Worm (Caenorhabditis elegans) whole organism, L3 larva: ENCODE measurements around the gene abhd-5.2.

Experiments used
- R02D3.7 ChIP-seq: fragments of 150-350 bp; optimal IDR thresholded peaks from 2 replicates; lab custom pipeline; 2014; ENCODE audit warnings: missing biosample characterization, missing genetic modification characterization
- ZK546.5 ChIP-seq: sonication (generic microtip); optimal IDR thresholded peaks from 2 replicates; lab custom pipeline; 2017; ENCODE audit warnings: missing biosample characterization, missing genetic modification characterization
- ama-1 ChIP-seq: fragments of 150-350 bp; optimal IDR thresholded peaks from 2 replicates; lab custom pipeline; 2018
- ceh-16 ChIP-seq: sonication (generic microtip); optimal IDR thresholded peaks from 2 replicates; lab custom pipeline; 2017; ENCODE audit warnings: missing biosample characterization, missing genetic modification characterization
- ceh-82 ChIP-seq: fragments of 150-350 bp; optimal IDR thresholded peaks from 2 replicates; lab custom pipeline; 2014; ENCODE audit warnings: missing biosample characterization, missing genetic modification characterization
- ceh-9 ChIP-seq: sonication (generic microtip); optimal IDR thresholded peaks from 2 replicates; lab custom pipeline; 2018; ENCODE audit warnings: missing biosample characterization, missing genetic modification characterization
- daf-12 ChIP-seq: fragments of 150-350 bp; optimal IDR thresholded peaks from 2 replicates; lab custom pipeline; 2014; ENCODE audit warnings: missing biosample characterization, missing genetic modification reagents, missing genetic modification characterization
- egl-5 ChIP-seq: fragments of 150-350 bp; optimal IDR thresholded peaks from 2 replicates; lab custom pipeline; 2017; ENCODE audit warnings: missing biosample characterization, missing genetic modification reagents, missing genetic modification characterization, inconsistent platforms
- elt-2 ChIP-seq: sonication (generic microtip); optimal IDR thresholded peaks from 2 replicates; lab custom pipeline; 2016; ENCODE audit warnings: missing genetic modification reagents, mild to moderate bottlenecking, missing genetic modification characterization, missing compliant biosample characterization
- elt-3 ChIP-seq, 3 experiments: fragments of 150-350 bp in 1 of 3; sonication (generic microtip) in 2 of 3; optimal IDR thresholded peaks; 2 replicates in 2 of 3; 4 replicates in 1 of 3; lab custom pipeline; 2014 to 2017; ENCODE audit warnings: missing biosample characterization in 3 of 3, missing genetic modification characterization in 3 of 3
- eor-1 ChIP-seq, 2 experiments: fragments of 150-350 bp; optimal IDR thresholded peaks; 2 replicates each; lab custom pipeline; 2014 to 2018; ENCODE audit warnings: missing biosample characterization in 2 of 2, missing genetic modification characterization in 2 of 2
- fkh-10 ChIP-seq: sonication (generic microtip); optimal IDR thresholded peaks from 2 replicates; lab custom pipeline; 2017; ENCODE audit warnings: missing biosample characterization, missing genetic modification reagents, missing genetic modification characterization
- fkh-2 ChIP-seq: fragments of 150-350 bp; optimal IDR thresholded peaks from 2 replicates; lab custom pipeline; 2014; ENCODE audit warnings: missing biosample characterization, missing genetic modification reagents, missing genetic modification characterization
- fos-1 ChIP-seq: fragments of 150-350 bp; optimal IDR thresholded peaks from 2 replicates; lab custom pipeline; 2014; ENCODE audit warnings: missing biosample characterization, missing genetic modification characterization
- hmg-11 ChIP-seq: sonication (generic microtip); optimal IDR thresholded peaks from 2 replicates; lab custom pipeline; 2016; ENCODE audit warnings: missing genetic modification characterization, missing compliant biosample characterization
- jun-1 ChIP-seq: fragments of 150-350 bp; optimal IDR thresholded peaks from 2 replicates; lab custom pipeline; 2014; ENCODE audit warnings: missing biosample characterization, missing genetic modification reagents, missing genetic modification characterization
- lin-15B ChIP-seq: fragments of 150-350 bp; optimal IDR thresholded peaks from 2 replicates; lab custom pipeline; 2014; ENCODE audit warnings: missing biosample characterization, missing genetic modification characterization
- lin-39 ChIP-seq: fragments of 150-350 bp; optimal IDR thresholded peaks from 2 replicates; lab custom pipeline; 2018; ENCODE audit warnings: missing biosample characterization, missing genetic modification reagents, missing genetic modification characterization
- lsy-12 ChIP-seq: sonication (generic microtip); optimal IDR thresholded peaks from 2 replicates; lab custom pipeline; 2016; ENCODE audit warnings: mild to moderate bottlenecking, missing genetic modification characterization, missing compliant biosample characterization
- mdl-1 ChIP-seq: fragments of 150-350 bp; optimal IDR thresholded peaks from 2 replicates; lab custom pipeline; 2014; ENCODE audit warnings: missing biosample characterization, missing genetic modification characterization
- nfya-1 ChIP-seq: sonication (generic microtip); optimal IDR thresholded peaks from 2 replicates; lab custom pipeline; 2017; ENCODE audit warnings: missing genetic modification characterization, mild to moderate bottlenecking, missing compliant biosample characterization, antibody characterized with exemption, moderate library complexity; ENCODE audit not compliant: insufficient read depth
- nhr-23 ChIP-seq: fragments of 150-350 bp; optimal IDR thresholded peaks from 2 replicates; lab custom pipeline; 2014; ENCODE audit warnings: missing biosample characterization, missing genetic modification reagents, missing genetic modification characterization
- nhr-237 ChIP-seq: fragments of 150-350 bp; optimal IDR thresholded peaks from 2 replicates; lab custom pipeline; 2014; ENCODE audit warnings: missing biosample characterization, missing genetic modification characterization
- nhr-25 ChIP-seq: sonication (generic microtip); optimal IDR thresholded peaks from 2 replicates; lab custom pipeline; 2017; ENCODE audit warnings: missing biosample characterization, missing genetic modification characterization
- nhr-67 ChIP-seq: fragments of 150-350 bp; optimal IDR thresholded peaks from 2 replicates; lab custom pipeline; 2014; ENCODE audit warnings: missing biosample characterization, missing genetic modification characterization
- nhr-77 ChIP-seq: fragments of 150-350 bp; optimal IDR thresholded peaks from 2 replicates; lab custom pipeline; 2014; ENCODE audit warnings: missing biosample characterization, missing genetic modification characterization
- pha-4 ChIP-seq: fragments of 150-350 bp; optimal IDR thresholded peaks from 2 replicates; lab custom pipeline; 2014; ENCODE audit warnings: missing biosample characterization, missing genetic modification reagents, missing genetic modification characterization
- pqm-1 ChIP-seq: fragments of 150-350 bp; optimal IDR thresholded peaks from 2 replicates; lab custom pipeline; 2017; ENCODE audit warnings: missing biosample characterization, missing genetic modification characterization, inconsistent platforms
- skn-1 ChIP-seq: fragments of 150-350 bp; optimal IDR thresholded peaks from 2 replicates; lab custom pipeline; 2014; ENCODE audit warnings: missing biosample characterization, missing genetic modification characterization
- snpc-4 ChIP-seq: fragments of 150-350 bp; optimal IDR thresholded peaks from 2 replicates; lab custom pipeline; 2014; ENCODE audit warnings: missing biosample characterization, missing genetic modification characterization
- tbx-2 ChIP-seq: sonication (generic microtip); optimal IDR thresholded peaks from 2 replicates; lab custom pipeline; 2016; ENCODE audit warnings: mild to moderate bottlenecking, missing genetic modification characterization, missing compliant biosample characterization
- unc-39 ChIP-seq: sonication (generic microtip); optimal IDR thresholded peaks from 4 replicates; lab custom pipeline; 2017; ENCODE audit warnings: missing biosample characterization, missing genetic modification characterization
- unc-62 ChIP-seq: fragments of 150-350 bp; sonication (generic microtip); optimal IDR thresholded peaks from 4 replicates; lab custom pipeline; 2014; ENCODE audit warnings: missing biosample characterization, missing genetic modification reagents, missing genetic modification characterization
- ztf-4 ChIP-seq: fragments of 150-350 bp; optimal IDR thresholded peaks from 2 replicates; lab custom pipeline; 2014; ENCODE audit warnings: missing biosample characterization, missing genetic modification characterization

Gene abhd-5.2

DNA sequence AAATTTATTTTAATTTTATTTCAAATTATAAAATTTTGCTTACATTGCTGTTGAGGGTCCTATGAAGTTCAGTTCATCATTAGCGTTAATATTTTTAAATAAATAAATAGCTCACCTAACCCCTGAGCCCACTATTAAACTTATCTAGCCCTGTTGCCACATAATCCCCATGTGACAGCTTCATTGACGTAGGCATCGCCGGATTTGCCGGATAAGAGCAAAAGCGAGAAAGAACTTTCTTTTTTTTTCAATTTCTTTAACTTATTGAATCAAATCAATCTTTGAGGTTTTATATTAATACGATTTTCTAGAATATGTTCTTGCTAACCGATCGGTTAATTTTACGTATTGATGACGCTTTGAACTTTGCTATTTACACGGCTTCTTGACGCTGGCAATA is 7.5 kb downstream of the abhd-5.2 start:
- TF ChIP-seq lin-39 (tag; lab: Kevin White, UChicago): no peak
- TF ChIP-seq elt-3 (tag; optimal IDR thresholded peaks at IDR 0.05; lab: Kevin White, UChicago): no peak
- no peak for TF ChIP-seq mdl-1 (tag; lab: Kevin White, UChicago)
- no peak for TF ChIP-seq R02D3.7 (tag; lab: Kevin White, UChicago)
- TF ChIP-seq elt-2: no peak
- TF ChIP-seq egl-5 (tag; lab: Kevin White, UChicago): no peak
- TF ChIP-seq, all 47 proteins: peak for 0

DNA sequence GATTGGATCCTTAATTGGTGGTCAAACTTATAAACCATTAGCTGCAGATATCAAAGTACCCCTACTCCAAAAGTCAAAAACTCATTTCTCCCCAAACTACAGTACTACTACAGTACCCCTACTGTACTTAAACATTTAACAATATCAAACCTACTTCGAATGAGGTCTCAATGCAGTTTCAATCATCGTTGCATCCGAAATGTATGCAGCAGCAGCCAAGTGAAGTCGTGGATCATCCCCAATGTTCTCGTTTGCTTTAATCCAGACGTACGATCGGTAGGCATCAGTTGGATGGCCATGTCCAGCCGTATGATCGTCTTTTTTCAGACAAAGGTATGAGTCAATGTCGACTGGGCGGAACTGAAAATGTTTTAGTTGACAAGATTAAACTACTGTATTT is 13.1 kb downstream of the abhd-5.2 start:
- TF ChIP-seq tbx-2 (no peak), ceh-9 (tag; lab: Kevin White, UChicago) (no peak), nhr-237 (tag; lab: Kevin White, UChicago) (no peak), ztf-4 (no peak), jun-1 (tag; lab: Kevin White, UChicago) (no peak), pqm-1 (tag; lab: Kevin White, UChicago) (no peak), fkh-10 (GFP tag; lab: Kevin White, UChicago) (no peak), eor-1 (tag; optimal IDR thresholded peaks at IDR 0.05; lab: Kevin White, UChicago) (no peak), snpc-4 (tag; lab: Kevin White, UChicago) (no peak), elt-3 (tag; optimal IDR thresholded peaks at IDR 0.05; lab: Kevin White, UChicago) (no peak), skn-1 (no peak)
- TF ChIP-seq, all 47 proteins: peak for 0

DNA sequence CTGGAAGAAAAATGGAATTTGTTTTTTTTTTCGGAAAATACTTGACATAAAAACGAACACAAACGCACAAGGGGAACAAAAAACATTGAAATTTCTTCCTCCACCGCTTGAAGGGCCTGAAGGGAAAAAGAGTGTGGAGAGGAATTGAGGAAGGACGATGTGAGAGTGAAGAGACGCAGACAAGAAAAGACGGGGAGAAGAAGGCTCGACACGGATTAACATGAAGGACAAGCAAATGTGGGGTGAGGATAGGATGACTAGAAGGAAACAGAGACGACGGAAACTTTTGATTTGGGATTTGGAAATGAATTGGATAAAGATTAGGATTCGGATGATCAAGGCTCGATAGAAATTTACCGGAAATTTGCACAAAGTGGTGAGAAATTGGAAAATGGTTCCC is 16.0 kb downstream of the abhd-5.2 start:
- TF ChIP-seq ceh-82 (tag; lab: Kevin White, UChicago) (no peak), lsy-12 (tag; lab: Kevin White, UChicago) (no peak), snpc-4 (tag; lab: Kevin White, UChicago) (no peak), ceh-9 (tag; lab: Kevin White, UChicago) (no peak), pha-4 (tag; lab: Kevin White, UChicago) (no peak), R02D3.7 (tag; lab: Kevin White, UChicago) (no peak), ama-1 (lab: Kevin White, UChicago) (no peak), nhr-23 (tag; lab: Kevin White, UChicago) (peak; percentile 1), nfya-1 (tag; lab: Kevin White, UChicago) (peak; percentile 53), lin-15B (no peak), nhr-25 (tag; lab: Kevin White, UChicago) (peak; percentile 7), hmg-11 (tag; lab: Kevin White, UChicago) (peak; percentile 30), fkh-2 (tag; lab: Kevin White, UChicago) (no peak), elt-3 (tag; optimal IDR thresholded peaks at IDR 0.05; lab: Kevin White, UChicago) (no peak)

DNA sequence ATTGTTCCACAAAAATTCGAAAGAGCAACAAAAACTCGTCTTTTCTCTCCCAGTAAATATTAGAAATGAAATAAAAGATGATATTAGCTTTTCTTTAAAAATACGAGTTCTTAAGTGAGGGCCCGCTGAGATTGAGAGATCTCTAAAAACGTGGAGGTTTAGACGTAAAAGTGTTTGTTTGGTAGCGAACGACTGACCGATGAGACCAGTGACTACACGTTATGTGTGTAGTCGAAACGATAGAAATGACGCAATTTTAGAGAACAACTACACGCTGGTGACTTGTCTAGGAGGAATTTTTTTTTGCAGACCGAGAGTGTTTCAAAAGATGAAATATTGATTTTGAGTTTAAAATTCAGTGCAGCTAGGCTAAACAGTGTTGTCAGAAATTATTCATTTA is 18.3 kb downstream of the abhd-5.2 start, which contains the start of gene C37H5.13:
C37H5.13 (minus strand) TSS at position 229 of the 400 bp plus-strand sequence.
- TF ChIP-seq hmg-11 (tag; lab: Kevin White, UChicago) (peak; percentile 69), pqm-1 (tag; lab: Kevin White, UChicago) (peak; percentile 24), fkh-2 (tag; lab: Kevin White, UChicago) (no peak), nfya-1 (tag; lab: Kevin White, UChicago) (peak; percentile 27), pha-4 (tag; lab: Kevin White, UChicago) (peak; percentile 74), lsy-12 (tag; lab: Kevin White, UChicago) (no peak), skn-1 (peak; percentile 4), daf-12 (tag; lab: Kevin White, UChicago) (no peak)

DNA sequence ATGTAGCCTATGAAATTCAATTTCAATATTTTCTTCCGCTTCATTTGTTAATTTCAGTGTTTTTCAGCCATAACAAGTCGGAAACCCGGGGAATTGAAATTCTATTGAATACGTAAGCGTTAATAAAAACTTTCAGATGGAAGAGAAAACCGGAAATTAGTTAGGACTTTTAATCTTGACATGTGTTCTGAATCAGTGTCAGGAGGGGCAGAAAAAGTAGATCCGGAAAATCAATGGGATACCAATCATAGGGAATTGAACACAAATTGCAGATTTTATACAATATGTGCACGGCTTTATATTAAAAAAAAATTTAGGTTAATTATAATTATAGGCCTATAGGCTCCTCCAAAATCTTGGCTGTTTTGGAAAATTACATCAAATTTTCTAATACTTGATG is 19.8 kb downstream of the abhd-5.2 start:
- TF ChIP-seq lsy-12 (tag; lab: Kevin White, UChicago) (no peak), daf-12 (tag; lab: Kevin White, UChicago) (no peak), skn-1 (no peak), lin-15B (no peak), elt-3 (tag; optimal IDR thresholded peaks at IDR 0.05; lab: Kevin White, UChicago) (no peak), nhr-23 (tag; lab: Kevin White, UChicago) (no peak), ceh-9 (tag; lab: Kevin White, UChicago) (no peak), ZK546.5 (no peak), unc-62 (no peak), pqm-1 (tag; lab: Kevin White, UChicago) (no peak), unc-39 (tag; lab: Kevin White, UChicago) (no peak), fos-1 (no peak), nhr-67 (tag; lab: Kevin White, UChicago) (no peak), nhr-77 (no peak), ceh-16 (tag; lab: Kevin White, UChicago) (no peak), snpc-4 (tag; lab: Kevin White, UChicago) (no peak)
